Worm (Caenorhabditis elegans) whole organism, L1 larva: Measurements from ENCODE around the gene srbc-34.

Experiments
- C04F5.9 ChIP-seq: sonication (generic microtip); optimal IDR thresholded peaks from 2 replicates; lab custom pipeline; 2016; ENCODE audit warnings: missing genetic modification characterization, missing compliant biosample characterization
- C34B4.2 ChIP-seq: sonication (generic microtip); optimal IDR thresholded peaks from 2 replicates; lab custom pipeline; 2017; ENCODE audit warnings: mild to moderate bottlenecking, missing genetic modification characterization, missing compliant biosample characterization
- F16B12.6 ChIP-seq: fragments of 150-350 bp; optimal IDR thresholded peaks from 2 replicates; lab custom pipeline; 2014; ENCODE audit warnings: missing biosample characterization, missing genetic modification characterization
- blmp-1 ChIP-seq: fragments of 150-350 bp; optimal IDR thresholded peaks from 2 replicates; lab custom pipeline; 2014; ENCODE audit warnings: missing biosample characterization, missing genetic modification characterization
- ceh-63 ChIP-seq: fragments of 200-800 bp; sonication (Bioruptor generic); optimal IDR thresholded peaks from 2 replicates; lab custom pipeline; 2018; ENCODE audit warnings: mild to moderate bottlenecking, missing genetic modification characterization, missing compliant biosample characterization
- ceh-90 ChIP-seq: sonication (generic microtip); optimal IDR thresholded peaks from 2 replicates; lab custom pipeline; 2016; ENCODE audit warnings: missing genetic modification characterization, missing compliant biosample characterization
- ces-1 ChIP-seq: fragments of 150-350 bp; optimal IDR thresholded peaks from 2 replicates; lab custom pipeline; 2014; ENCODE audit warnings: missing biosample characterization, missing genetic modification reagents, missing genetic modification characterization
- dpl-1 ChIP-seq, 3 experiments: fragments of 150-350 bp in 2 of 3; sonication (generic microtip) in 1 of 3; optimal IDR thresholded peaks; 2 replicates each; lab custom pipeline; 2014 to 2017; ENCODE audit warnings: missing biosample characterization in 3 of 3, missing genetic modification characterization in 3 of 3, missing genetic modification reagents in 3 of 3
- efl-1 ChIP-seq, 4 experiments: fragments of 150-350 bp; optimal IDR thresholded peaks in 3 of 4; peaks in 1 of 4; 1 replicate in 1 of 4; 2 replicates in 3 of 4; lab custom pipeline; 2014; ENCODE audit warnings: missing biosample characterization in 2 of 4, missing genetic modification characterization in 2 of 4, missing genetic modification reagents in 2 of 4
- egl-13 ChIP-seq: sonication (generic microtip); optimal IDR thresholded peaks from 2 replicates; lab custom pipeline; 2016; ENCODE audit warnings: missing genotype, missing genetic modification reagents, missing genetic modification characterization, missing compliant biosample characterization
- elt-2 ChIP-seq: sonication (generic microtip); optimal IDR thresholded peaks from 2 replicates; lab custom pipeline; 2016; ENCODE audit warnings: missing genetic modification characterization, mild to moderate bottlenecking, inconsistent platforms, missing compliant biosample characterization, missing genetic modification reagents
- ets-5 ChIP-seq: fragments of 200-800 bp; sonication (Bioruptor generic); IDR thresholded peaks from 2 replicates; pipeline ENCODE4 v1.3.6; 2022; ENCODE audit warnings: missing genetic modification characterization, missing compliant biosample characterization
- isw-1 ChIP-seq: fragments of 200-800 bp; sonication (Bioruptor generic); IDR thresholded peaks from 2 replicates; pipeline ENCODE4 v1.3.6; 2022; ENCODE audit warnings: missing genetic modification characterization, missing compliant biosample characterization
- jun-1 ChIP-seq: fragments of 150-350 bp; optimal IDR thresholded peaks from 2 replicates; lab custom pipeline; 2014; ENCODE audit warnings: missing biosample characterization, missing genetic modification reagents, missing genetic modification characterization
- lin-13 ChIP-seq: fragments of 150-350 bp; optimal IDR thresholded peaks from 2 replicates; lab custom pipeline; 2014; ENCODE audit warnings: missing biosample characterization, missing genetic modification reagents, missing genetic modification characterization
- lin-15B ChIP-seq: fragments of 150-350 bp; sonication (generic microtip); optimal IDR thresholded peaks from 3 replicates; lab custom pipeline; 2014; ENCODE audit warnings: missing biosample characterization, missing genetic modification characterization
- lin-35 ChIP-seq, 2 experiments: fragments of 150-350 bp; optimal IDR thresholded peaks; 2 replicates each; lab custom pipeline; 2014; ENCODE audit warnings: missing biosample characterization in 2 of 2, missing genetic modification characterization in 2 of 2, missing genetic modification reagents in 2 of 2
- lin-39 ChIP-seq: fragments of 150-350 bp; optimal IDR thresholded peaks from 2 replicates; lab custom pipeline; 2014; ENCODE audit warnings: missing biosample characterization, missing genetic modification reagents, missing genetic modification characterization
- lir-3 ChIP-seq: sonication (generic microtip); optimal IDR thresholded peaks from 2 replicates; lab custom pipeline; 2016; ENCODE audit warnings: mild to moderate bottlenecking, missing genetic modification characterization, moderate library complexity, missing compliant biosample characterization; ENCODE audit not compliant: poor library complexity
- lsy-2 ChIP-seq, 2 experiments: fragments of 150-350 bp; optimal IDR thresholded peaks; 2 replicates each; lab custom pipeline; 2014; ENCODE audit warnings: missing biosample characterization in 2 of 2, missing genetic modification characterization in 2 of 2
- nhr-19 ChIP-seq: fragments of 200-800 bp; sonication (Bioruptor generic); conservative IDR thresholded peaks from 2 replicates; pipeline ENCODE4 v1.3.6; 2022; ENCODE audit warnings: missing genetic modification characterization, missing compliant biosample characterization
- nhr-20 ChIP-seq: sonication (generic microtip); optimal IDR thresholded peaks from 2 replicates; lab custom pipeline; 2016; ENCODE audit warnings: mild to moderate bottlenecking, missing genetic modification characterization, missing compliant biosample characterization
- nhr-71 ChIP-seq: sonication (generic microtip); optimal IDR thresholded peaks from 2 replicates; lab custom pipeline; 2016; ENCODE audit warnings: mild to moderate bottlenecking, missing genetic modification characterization, moderate library complexity, missing compliant biosample characterization
- nhr-76 ChIP-seq: sonication (generic microtip); optimal IDR thresholded peaks from 2 replicates; lab custom pipeline; 2017; ENCODE audit warnings: missing biosample characterization, missing genetic modification characterization
- nhr-77 ChIP-seq: fragments of 150-350 bp; optimal IDR thresholded peaks from 2 replicates; lab custom pipeline; 2014; ENCODE audit warnings: missing biosample characterization, missing genetic modification characterization
- nhr-85 ChIP-seq: sonication (generic microtip); peaks from one replicate; lab custom pipeline; 2016; ENCODE audit warnings: missing genetic modification characterization, inconsistent platforms, missing compliant biosample characterization
- nhr-90 ChIP-seq: sonication (generic microtip); optimal IDR thresholded peaks from 2 replicates; lab custom pipeline; 2016; ENCODE audit warnings: mild to moderate bottlenecking, missing genetic modification characterization, missing compliant biosample characterization; ENCODE audit not compliant: poor library complexity
- pax-3 ChIP-seq: fragments of 200-800 bp; sonication (Bioruptor generic); optimal IDR thresholded peaks from 2 replicates; lab custom pipeline; 2018; ENCODE audit warnings: mild to moderate bottlenecking, missing genetic modification characterization, moderate library complexity, missing compliant biosample characterization
- pqm-1 ChIP-seq: sonication (generic microtip); optimal IDR thresholded peaks from 3 replicates; lab custom pipeline; 2017; ENCODE audit warnings: missing biosample characterization, missing genetic modification characterization
- snu-23 ChIP-seq: sonication (generic microtip); optimal IDR thresholded peaks from 2 replicates; lab custom pipeline; 2016; ENCODE audit warnings: missing genetic modification characterization, missing compliant biosample characterization
- unc-98 ChIP-seq: fragments of 200-800 bp; sonication (Bioruptor generic); IDR thresholded peaks from 2 replicates; pipeline ENCODE4 v1.3.6; 2022; ENCODE audit warnings: missing genetic modification characterization, missing compliant biosample characterization
- xbp-1 ChIP-seq: sonication (generic microtip); optimal IDR thresholded peaks from 2 replicates; lab custom pipeline; 2016; ENCODE audit warnings: missing genetic modification characterization, missing compliant biosample characterization
- zag-1 ChIP-seq: fragments of 150-350 bp; optimal IDR thresholded peaks from 2 replicates; lab custom pipeline; 2014; ENCODE audit warnings: missing biosample characterization, missing genetic modification characterization
- ztf-4 ChIP-seq: fragments of 150-350 bp; optimal IDR thresholded peaks from 2 replicates; lab custom pipeline; 2014; ENCODE audit warnings: missing biosample characterization, missing genetic modification characterization

srbc-34 gene

DNA sequence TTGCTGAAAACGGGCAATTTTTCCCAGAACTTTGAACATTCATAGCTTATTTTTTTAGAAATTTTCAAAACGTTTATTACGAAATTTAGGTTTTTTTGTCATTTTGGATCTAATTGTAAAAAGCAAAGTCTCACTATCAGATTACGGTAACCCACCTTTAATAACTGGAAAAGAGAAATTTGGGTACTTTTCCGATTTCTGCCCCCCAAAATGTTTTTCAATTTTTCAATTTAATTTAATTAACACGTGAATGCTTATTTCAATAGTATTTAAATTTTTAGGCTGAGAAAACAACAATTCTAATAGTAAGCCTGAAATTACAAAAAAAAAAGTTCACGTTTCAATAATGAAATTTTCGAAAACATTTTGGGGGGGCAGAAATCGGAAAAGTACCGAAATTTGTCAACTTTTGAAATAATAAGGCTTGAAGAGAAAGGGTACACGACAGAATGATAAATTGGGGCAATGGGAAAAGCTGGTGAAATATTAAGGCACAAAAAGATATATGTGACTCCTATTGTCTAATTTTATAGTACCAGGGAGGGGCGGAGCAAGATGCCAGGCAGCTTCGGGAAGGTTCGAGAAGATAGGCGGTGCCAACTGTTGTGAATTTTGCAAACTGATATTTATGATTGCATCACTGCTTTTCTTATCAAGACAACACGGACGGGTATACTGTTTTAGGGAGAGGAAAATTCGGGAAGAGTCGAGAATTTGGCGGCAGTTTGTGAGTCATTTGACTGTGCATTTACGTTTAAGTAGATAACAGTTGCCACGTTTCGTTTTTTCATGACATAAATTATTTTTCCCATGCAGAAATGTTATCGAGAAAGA lies 41.8 kb upstream of the srbc-34 start, which contains the start of gene F19B2.5:
Gene F19B2.5 (minus strand): TSS at position 107 of the 834 bp plus-strand sequence.
- TF ChIP-seq pax-3 (tag; lab: Kevin White, UChicago) (peak; percentile 25), jun-1 (tag; lab: Kevin White, UChicago) (peak; percentile 66), pqm-1 (tag; lab: Kevin White, UChicago) (peak; percentile 72), lin-35 (GFP tag; optimal IDR thresholded peaks at IDR 0.05; lab: Kevin White, UChicago) (peak in 1 of 2 experiments; percentile 46), nhr-19 (GFP tag; lab: Robert Waterston, UW) (0 out of 2 replicates have a peak, but pooled peaks have one; percentile 8), nhr-90 (tag; lab: Kevin White, UChicago) (peak; percentile 47), dpl-1 (GFP tag; optimal IDR thresholded peaks at IDR 0.05; lab: Kevin White, UChicago) (no peak), nhr-71 (tag; lab: Kevin White, UChicago) (peak; percentile 67), nhr-20 (tag; lab: Kevin White, UChicago) (peak; percentile 50), elt-2 (tag; lab: Kevin White, UChicago) (peak; percentile 99), ceh-90 (tag; lab: Kevin White, UChicago) (no peak)

ce11 chrV:20165808-20166207 lies 40.3 kb upstream of the srbc-34 start:
- TF ChIP-seq C04F5.9 (tag; lab: Kevin White, UChicago): no peak
- TF ChIP-seq zag-1 (tag; lab: Kevin White, UChicago): no peak
- TF ChIP-seq C34B4.2 (tag; lab: Kevin White, UChicago): no peak
- TF ChIP-seq lsy-2 (tag; optimal IDR thresholded peaks at IDR 0.05; lab: Kevin White, UChicago): no peak
- no peak for TF ChIP-seq nhr-77 (tag; lab: Kevin White, UChicago)
- no peak for TF ChIP-seq efl-1 (optimal IDR thresholded peaks at IDR 0.05; lab: Kevin White, UChicago)
- TF ChIP-seq efl-1 (GFP tag; optimal IDR thresholded peaks at IDR 0.05 in 1 of 2; lab: Kevin White, UChicago): no peak
- TF ChIP-seq, all 84 proteins: peak for 0

DNA sequence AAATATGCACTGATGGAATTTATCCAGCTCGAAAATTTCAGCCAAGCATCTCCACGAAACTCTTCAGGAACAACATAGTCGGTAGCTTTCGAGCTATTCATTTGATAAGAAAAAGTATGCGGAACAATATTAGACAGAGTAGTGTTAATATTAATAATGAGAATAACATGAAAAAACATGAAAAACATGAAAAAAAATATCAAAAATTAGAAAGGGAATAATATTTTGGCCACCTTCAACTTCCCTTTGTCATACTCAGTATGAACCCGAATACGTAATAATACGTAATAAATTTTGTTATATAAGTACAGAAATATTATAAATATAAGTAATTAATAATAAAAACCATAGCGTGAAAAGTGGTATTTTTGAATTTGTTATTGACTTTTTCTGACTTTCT lies 34.2 kb upstream of the srbc-34 start, which contains the start of gene srw-39:
Gene srw-39 (minus strand): TSS at position 101 of the 400 bp plus-strand sequence.
- TF ChIP-seq blmp-1 (tag; lab: Kevin White, UChicago): no peak
- TF ChIP-seq nhr-77 (tag; lab: Kevin White, UChicago): no peak
- no peak for TF ChIP-seq nhr-76
- TF ChIP-seq zag-1 (tag; lab: Kevin White, UChicago): no peak
- TF ChIP-seq lir-3 (tag; lab: Kevin White, UChicago): no peak
- TF ChIP-seq ces-1: no peak
- TF ChIP-seq nhr-85 (tag; lab: Kevin White, UChicago): no peak
- TF ChIP-seq unc-98 (GFP tag; lab: Robert Waterston, UW): no peak

DNA sequence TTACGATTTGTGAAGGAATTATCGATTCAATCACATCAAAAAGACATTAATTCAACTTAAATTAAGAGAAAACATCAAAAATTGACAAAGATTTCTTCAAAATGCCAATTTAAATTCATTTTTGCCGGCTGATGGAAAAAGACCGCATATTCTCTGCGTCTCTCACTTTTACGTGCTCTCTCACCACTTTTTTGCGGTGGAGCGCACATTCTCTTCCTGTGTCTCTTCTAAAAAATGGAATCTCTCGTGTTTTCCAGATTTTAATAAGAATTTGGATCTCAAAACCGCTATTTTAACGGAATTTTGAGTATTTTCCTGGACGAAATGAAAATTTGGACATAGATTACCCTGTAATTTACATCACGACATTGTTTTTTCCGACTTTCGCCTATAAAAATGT lies 25.3 kb upstream of the srbc-34 start:
- TF ChIP-seq efl-1 (optimal IDR thresholded peaks at IDR 0.05; lab: Kevin White, UChicago): peak in 1 of 2 experiments; percentile 57
- TF ChIP-seq efl-1 (GFP tag; optimal IDR thresholded peaks at IDR 0.05 in 1 of 2; lab: Kevin White, UChicago): peak in 1 of 2 experiments; percentile 74

DNA sequence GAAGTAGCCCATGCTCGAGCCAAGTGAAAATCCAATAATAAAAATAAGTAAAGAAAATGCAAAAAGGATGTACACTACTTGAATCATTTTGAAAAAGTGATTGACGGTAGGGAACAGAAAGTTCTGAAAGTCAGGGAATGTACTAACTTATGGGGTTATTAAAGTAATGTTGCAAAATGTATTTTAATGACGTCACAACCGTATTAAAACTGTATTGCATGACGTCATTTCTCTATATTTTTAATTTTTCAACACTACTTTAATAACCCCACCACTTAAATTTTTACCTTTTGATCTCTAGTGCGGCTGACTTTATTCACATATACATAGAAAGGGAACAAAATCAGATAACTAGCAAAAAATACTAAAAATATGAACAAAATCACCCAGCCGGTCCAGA lies 23.8 kb upstream of the srbc-34 start:
- no peak for TF ChIP-seq F16B12.6 (tag; lab: Kevin White, UChicago)
- TF ChIP-seq blmp-1 (tag; lab: Kevin White, UChicago): no peak
- no peak for TF ChIP-seq egl-13
- TF ChIP-seq ceh-63 (GFP tag; lab: Kevin White, UChicago): no peak
- TF ChIP-seq efl-1 (optimal IDR thresholded peaks at IDR 0.05; lab: Kevin White, UChicago): no peak
- TF ChIP-seq efl-1 (GFP tag; optimal IDR thresholded peaks at IDR 0.05 in 1 of 2; lab: Kevin White, UChicago): no peak
- TF ChIP-seq lin-15B (tag; lab: Kevin White, UChicago): no peak
- TF ChIP-seq ets-5: no peak
- TF ChIP-seq snu-23 (GFP tag; lab: Kevin White, UChicago): no peak
- TF ChIP-seq elt-2 (tag; lab: Kevin White, UChicago): no peak
- no peak for TF ChIP-seq nhr-85 (tag; lab: Kevin White, UChicago)
- TF ChIP-seq nhr-71 (tag; lab: Kevin White, UChicago): no peak
- no peak for TF ChIP-seq lin-13 (GFP tag; lab: Kevin White, UChicago)
- no peak for TF ChIP-seq xbp-1 (tag; lab: Kevin White, UChicago)
- TF ChIP-seq lin-39 (tag; lab: Kevin White, UChicago): no peak
- TF ChIP-seq isw-1 (GFP tag; lab: Robert Waterston, UW): no peak
- no peak for TF ChIP-seq ztf-4 (tag; lab: Kevin White, UChicago)
